Worm (Caenorhabditis elegans) whole organism, young adult: Measurements from ENCODE around the gene T05A8.7.

Experiments used
- B0035.1 ChIP-seq: sonication (generic microtip); optimal IDR thresholded peaks from 2 replicates; lab custom pipeline; 2016; ENCODE audit warnings: missing genetic modification characterization, mild to moderate bottlenecking, missing compliant biosample characterization, missing genotype, missing genetic modification reagents
- F10E7.11 ChIP-seq: sonication (generic microtip); optimal IDR thresholded peaks from 2 replicates; lab custom pipeline; 2017; ENCODE audit warnings: mild to moderate bottlenecking, missing genetic modification characterization, moderate library complexity, missing compliant biosample characterization
- F22D6.2 ChIP-seq: sonication (generic microtip); optimal IDR thresholded peaks from 2 replicates; lab custom pipeline; 2016; ENCODE audit warnings: mild to moderate bottlenecking, missing genetic modification characterization, missing compliant biosample characterization
- F23B12.7 ChIP-seq: sonication (generic microtip); optimal IDR thresholded peaks from 2 replicates; lab custom pipeline; 2017; ENCODE audit warnings: missing genetic modification characterization, mild to moderate bottlenecking, missing compliant biosample characterization, antibody characterized with exemption, moderate library complexity; ENCODE audit not compliant: insufficient read depth
- F39B2.1 ChIP-seq: fragments of 200-800 bp; sonication (Bioruptor generic); IDR thresholded peaks from 2 replicates; pipeline ENCODE4 v1.3.6; 2022; ENCODE audit warnings: missing genetic modification reagents, missing genetic modification characterization, missing compliant biosample characterization
- F49E8.2 ChIP-seq: sonication (generic microtip); optimal IDR thresholded peaks from 3 replicates; lab custom pipeline; 2017; ENCODE audit warnings: missing genetic modification characterization, mild to moderate bottlenecking, missing compliant biosample characterization, antibody characterized with exemption, moderate library complexity; ENCODE audit not compliant: insufficient read depth
- K11D2.4 ChIP-seq: fragments of 200-800 bp; sonication (Bioruptor generic); IDR thresholded peaks from 2 replicates; pipeline ENCODE4 v1.3.6; 2022; ENCODE audit warnings: missing genetic modification reagents, missing genetic modification characterization, missing compliant biosample characterization
- K12H6.12 ChIP-seq: fragments of 200-800 bp; sonication (Bioruptor generic); optimal IDR thresholded peaks from 2 replicates; lab custom pipeline; 2018; ENCODE audit warnings: mild to moderate bottlenecking, missing genetic modification characterization, missing compliant biosample characterization
- Y53G8AR.9 ChIP-seq: fragments of 200-800 bp; sonication (Bioruptor generic); conservative IDR thresholded peaks from 2 replicates; pipeline ENCODE4 v1.3.6; 2022; ENCODE audit warnings: missing genetic modification reagents, missing genetic modification characterization, missing compliant biosample characterization
- Y67H2A.10 ChIP-seq: fragments of 200-800 bp; sonication (Bioruptor generic); conservative IDR thresholded peaks from 2 replicates; pipeline ENCODE4 v1.3.6; 2022; ENCODE audit warnings: missing genetic modification reagents, missing genetic modification characterization, missing compliant biosample characterization
- Y95B8A.8 ChIP-seq: fragments of 200-800 bp; sonication (Bioruptor generic); IDR thresholded peaks from 2 replicates; pipeline ENCODE4 v1.3.6; 2022; ENCODE audit warnings: missing genetic modification reagents, missing genetic modification characterization, missing compliant biosample characterization
- aptf-3 ChIP-seq: fragments of 200-800 bp; sonication (Bioruptor generic); IDR thresholded peaks from 2 replicates; pipeline ENCODE4 v1.3.6; 2022; ENCODE audit warnings: missing genetic modification characterization, missing compliant biosample characterization
- athp-1 ChIP-seq: sonication (generic microtip); optimal IDR thresholded peaks from 2 replicates; lab custom pipeline; 2017; ENCODE audit warnings: mild to moderate bottlenecking, missing genetic modification characterization, missing compliant biosample characterization
- attf-3 ChIP-seq: fragments of 200-800 bp; sonication (Bioruptor generic); conservative IDR thresholded peaks from 2 replicates; pipeline ENCODE4 v1.3.6; 2022; ENCODE audit warnings: missing genetic modification reagents, missing genetic modification characterization, missing compliant biosample characterization
- attf-5 ChIP-seq: fragments of 200-800 bp; sonication (Bioruptor generic); optimal IDR thresholded peaks from 2 replicates; lab custom pipeline; 2018; ENCODE audit warnings: mild to moderate bottlenecking, missing genetic modification characterization, missing compliant biosample characterization
- cebp-1 ChIP-seq, 2 experiments: fragments of 200-800 bp in 1 of 2; sonication (Bioruptor generic) in 1 of 2; sonication (generic microtip) in 1 of 2; IDR thresholded peaks in 1 of 2; optimal IDR thresholded peaks in 1 of 2; 2 replicates each; pipeline versions ENCODE4 v1.3.6 to Lab custom; 2017 to 2022; ENCODE audit warnings: missing compliant biosample characterization in 2 of 2, missing genetic modification characterization in 2 of 2, mild to moderate bottlenecking in 1 of 2, missing genetic modification reagents in 1 of 2, moderate library complexity in 1 of 2
- ceh-100 ChIP-seq: fragments of 200-800 bp; sonication (Bioruptor generic); IDR thresholded peaks from 2 replicates; pipeline ENCODE4 v1.3.6; 2022; ENCODE audit warnings: missing genetic modification reagents, missing genetic modification characterization, missing compliant biosample characterization
- ceh-40 ChIP-seq: fragments of 200-800 bp; sonication (Bioruptor generic); IDR thresholded peaks from 2 replicates; pipeline ENCODE4 v1.3.6; 2022; ENCODE audit warnings: missing genetic modification characterization, missing compliant biosample characterization
- chd-7 ChIP-seq: sonication (generic microtip); optimal IDR thresholded peaks from 2 replicates; lab custom pipeline; 2016; ENCODE audit warnings: mild to moderate bottlenecking, missing genetic modification characterization, moderate library complexity, missing compliant biosample characterization
- ekl-4 ChIP-seq: fragments of 200-800 bp; sonication (Bioruptor generic); IDR thresholded peaks from 2 replicates; pipeline ENCODE4 v1.3.6; 2022; ENCODE audit warnings: missing genetic modification reagents, missing genetic modification characterization, missing compliant biosample characterization
- hmg-1.2 ChIP-seq: fragments of 200-800 bp; sonication (Bioruptor generic); IDR thresholded peaks from 2 replicates; pipeline ENCODE4 v1.3.6; 2022; ENCODE audit warnings: missing genetic modification reagents, missing genetic modification characterization, missing compliant biosample characterization
- hmg-20 ChIP-seq: fragments of 200-800 bp; sonication (Bioruptor generic); IDR thresholded peaks from 2 replicates; pipeline ENCODE4 v1.3.6; 2022; ENCODE audit warnings: missing genetic modification reagents, missing genetic modification characterization, missing compliant biosample characterization
- hrde-1 ChIP-seq: sonication (generic microtip); optimal IDR thresholded peaks from 2 replicates; lab custom pipeline; 2016; ENCODE audit warnings: missing genetic modification characterization, mild to moderate bottlenecking, missing compliant biosample characterization, moderate library complexity, missing genotype, missing genetic modification reagents, borderline replicate concordance
- lag-1 ChIP-seq: fragments of 200-800 bp; sonication (Bioruptor generic); IDR thresholded peaks from 2 replicates; pipeline ENCODE4 v1.3.6; 2022; ENCODE audit warnings: missing genetic modification reagents, missing genetic modification characterization, missing compliant biosample characterization
- lin-26 ChIP-seq: fragments of 200-800 bp; sonication (Bioruptor generic); IDR thresholded peaks from 2 replicates; pipeline ENCODE4 v1.3.6; 2022; ENCODE audit warnings: missing genetic modification reagents, missing genetic modification characterization, missing compliant biosample characterization
- lin-40 ChIP-seq: sonication (generic microtip); optimal IDR thresholded peaks from 2 replicates; lab custom pipeline; 2016; ENCODE audit warnings: missing genetic modification characterization, mild to moderate bottlenecking, missing compliant biosample characterization, missing genotype, missing genetic modification reagents
- lsl-1 ChIP-seq: fragments of 200-800 bp; sonication (Bioruptor generic); optimal IDR thresholded peaks from 2 replicates; lab custom pipeline; 2018; ENCODE audit warnings: mild to moderate bottlenecking, missing genetic modification characterization, moderate library complexity, missing compliant biosample characterization
- madf-3 ChIP-seq: fragments of 200-800 bp; sonication (Bioruptor generic); IDR thresholded peaks from 2 replicates; pipeline ENCODE4 v1.3.6; 2022; ENCODE audit warnings: missing genetic modification reagents, missing genetic modification characterization, missing compliant biosample characterization
- mel-28 ChIP-seq: sonication (generic microtip); optimal IDR thresholded peaks from 2 replicates; lab custom pipeline; 2016; ENCODE audit warnings: borderline replicate concordance, mild to moderate bottlenecking, missing genetic modification characterization, missing compliant biosample characterization
- mxl-1 ChIP-seq: sonication (generic microtip); optimal IDR thresholded peaks from 2 replicates; lab custom pipeline; 2016; ENCODE audit warnings: missing genetic modification characterization, missing compliant biosample characterization
- nfyb-1 ChIP-seq: fragments of 200-800 bp; sonication (Bioruptor generic); IDR thresholded peaks from 2 replicates; pipeline ENCODE4 v1.3.6; 2022; ENCODE audit warnings: missing genetic modification reagents, missing genetic modification characterization, missing compliant biosample characterization
- nhr-27 ChIP-seq: fragments of 200-800 bp; sonication (Bioruptor generic); optimal IDR thresholded peaks from 2 replicates; lab custom pipeline; 2018; ENCODE audit warnings: mild to moderate bottlenecking, missing genetic modification characterization, moderate library complexity, missing compliant biosample characterization
- sea-2 ChIP-seq: fragments of 200-800 bp; sonication (Bioruptor generic); IDR thresholded peaks from 2 replicates; pipeline ENCODE4 v1.3.6; 2022; ENCODE audit warnings: missing genetic modification characterization, missing compliant biosample characterization
- snpc-1.1 ChIP-seq: sonication (generic microtip); optimal IDR thresholded peaks from 2 replicates; lab custom pipeline; 2017; ENCODE audit warnings: missing genetic modification characterization, mild to moderate bottlenecking, missing compliant biosample characterization, antibody characterized with exemption, moderate library complexity, missing genotype, missing genetic modification reagents; ENCODE audit not compliant: insufficient read depth
- snpc-4 ChIP-seq, 5 experiments: fragments of 150-350 bp in 1 of 5; sonication (generic microtip) in 4 of 5; optimal IDR thresholded peaks; 2 replicates each; lab custom pipeline; 2014 to 2018; ENCODE audit warnings: missing genetic modification characterization in 5 of 5, missing biosample characterization in 3 of 5, antibody characterized with exemption in 2 of 5, mild to moderate bottlenecking in 2 of 5, missing compliant biosample characterization in 2 of 5, missing genotype in 2 of 5, moderate library complexity in 2 of 5, missing genetic modification reagents in 1 of 5
- unc-62 ChIP-seq: fragments of 150-350 bp; optimal IDR thresholded peaks from 2 replicates; lab custom pipeline; 2014; ENCODE audit warnings: missing biosample characterization, missing genetic modification reagents, missing genetic modification characterization
- xnd-1 ChIP-seq: sonication (generic microtip); optimal IDR thresholded peaks from 2 replicates; lab custom pipeline; 2016; ENCODE audit warnings: missing genotype, missing genetic modification reagents, missing genetic modification characterization, missing compliant biosample characterization
- zfh-2 ChIP-seq: fragments of 200-800 bp; sonication (Bioruptor generic); conservative IDR thresholded peaks from 2 replicates; pipeline ENCODE4 v1.3.6; 2022; ENCODE audit warnings: missing genetic modification reagents, missing genetic modification characterization, missing compliant biosample characterization
- ztf-26 ChIP-seq: sonication (generic microtip); optimal IDR thresholded peaks from 2 replicates; lab custom pipeline; 2017; ENCODE audit warnings: missing genetic modification characterization, missing compliant biosample characterization
- ztf-28 ChIP-seq: fragments of 200-800 bp; sonication (Bioruptor generic); IDR thresholded peaks from 2 replicates; pipeline ENCODE4 v1.3.6; 2022; ENCODE audit warnings: missing genetic modification reagents, missing genetic modification characterization, missing compliant biosample characterization

The T05A8.7 gene

DNA sequence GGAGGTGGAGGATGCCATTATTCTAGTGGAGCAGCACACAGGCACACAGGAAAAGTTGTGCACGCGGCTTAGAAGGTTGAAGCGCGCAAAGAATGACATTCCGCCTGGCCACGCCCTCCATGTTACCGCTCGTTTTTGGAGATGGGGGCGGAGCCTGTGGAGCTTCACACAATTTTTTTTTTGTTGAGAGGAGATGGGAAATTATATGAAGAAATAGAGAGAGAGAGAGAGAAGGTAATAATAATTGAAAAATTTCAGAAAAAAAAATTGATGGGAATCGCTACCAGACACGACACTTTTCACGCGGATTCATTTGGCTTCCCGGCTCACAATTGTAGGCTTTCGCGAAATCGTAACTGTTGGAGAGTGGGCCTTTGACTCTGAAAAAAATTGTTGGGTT lies 24.8 kb downstream of the T05A8.7 start, which contains the start of gene T05A8.3:
TSS of gene T05A8.3 (minus strand) at position 101 of the 400 bp plus-strand sequence.
- 0 out of 2 replicates have a peak, but pooled peaks have one; percentile 26 for TF ChIP-seq zfh-2
- TF ChIP-seq K12H6.12 (tag; lab: Kevin White, UChicago), result no peak
- no peak for TF ChIP-seq hmg-20 (GFP tag; lab: Robert Waterston, UW)
- no peak for TF ChIP-seq unc-62 (GFP tag; lab: Kevin White, UChicago)

ce11 chrII:2710919-2711318 lies 31.2 kb downstream of the T05A8.7 start, which contains the start of gene T05A8.2:
Gene T05A8.2, minus strand, starts transcription at chrII:2711019.
- no peak for TF ChIP-seq lin-26 (GFP tag; lab: Robert Waterston, UW)
- TF ChIP-seq ztf-28, result no peak
- TF ChIP-seq K11D2.4 (GFP tag; lab: Robert Waterston, UW), result no peak
- no peak for TF ChIP-seq F39B2.1 (GFP tag; lab: Robert Waterston, UW)
- no peak for TF ChIP-seq Y67H2A.10
- TF ChIP-seq mxl-1, result no peak
- TF ChIP-seq lag-1, result no peak

- no peak for TF ChIP-seq F49E8.2 (tag; lab: Kevin White, UChicago)
- TF ChIP-seq ceh-40 (GFP tag; lab: Robert Waterston, UW), result no peak
- no peak for TF ChIP-seq nfyb-1 (GFP tag; lab: Robert Waterston, UW)
- no peak for TF ChIP-seq F22D6.2
- no peak for TF ChIP-seq chd-7 (tag; lab: Kevin White, UChicago)
- TF ChIP-seq cebp-1 (GFP tag; IDR thresholded peaks at IDR 0.05; lab: Robert Waterston, UW), result no peak
- no peak for TF ChIP-seq cebp-1 (tag; optimal IDR thresholded peaks at IDR 0.05; lab: Kevin White, UChicago)
- TF ChIP-seq mel-28 (tag; lab: Kevin White, UChicago), result no peak
- no peak for TF ChIP-seq Y95B8A.8 (GFP tag; lab: Robert Waterston, UW)
- TF ChIP-seq B0035.1 (tag; lab: Kevin White, UChicago), result no peak
- no peak for TF ChIP-seq lin-40 (tag; lab: Kevin White, UChicago)
- TF ChIP-seq hrde-1 (tag; lab: Kevin White, UChicago), result no peak
- no peak for TF ChIP-seq attf-3 (GFP tag; lab: Robert Waterston, UW)
- no peak for TF ChIP-seq athp-1 (tag; lab: Kevin White, UChicago)
- no peak for TF ChIP-seq xnd-1
- no peak for TF ChIP-seq ekl-4 (GFP tag; lab: Robert Waterston, UW)
- TF ChIP-seq ceh-100 (GFP tag; lab: Robert Waterston, UW), result no peak
- no peak for TF ChIP-seq hmg-1.2 (GFP tag; lab: Robert Waterston, UW)
- no peak for TF ChIP-seq ztf-26 (tag; lab: Kevin White, UChicago)
- TF ChIP-seq, all 124 proteins: peak for 0
Observed at ce11 chrII:2709942-2710341, 32.2 kb downstream of the T05A8.7 start, which contains the start of gene T05A8.1. Gene T05A8.1, minus strand, starts transcription at chrII:2710042.

ce11 chrII:2707872-2708271 lies 34.3 kb downstream of the T05A8.7 start, which contains the start of gene Y47G7B.2:
Gene Y47G7B.2, minus strand, starts transcription at chrII:2708014.
- TF ChIP-seq hmg-1.2 (GFP tag; lab: Robert Waterston, UW), result peak; percentile 59; the same call in 1 of the 2 replicates
- no peak for TF ChIP-seq F23B12.7
- peak; percentile 18 for TF ChIP-seq attf-5

- TF ChIP-seq aptf-3 (no peak), madf-3 (GFP tag; lab: Robert Waterston, UW) (no peak), mxl-1 (no peak), sea-2 (no peak), lsl-1 (GFP tag; lab: Kevin White, UChicago) (no peak), F10E7.11 (tag; lab: Kevin White, UChicago) (no peak), Y53G8AR.9 (no peak), snpc-4 (GFP tag; optimal IDR thresholded peaks at IDR 0.05; lab: Kevin White, UChicago) (no peak), snpc-4 (tag; optimal IDR thresholded peaks at IDR 0.05; lab: Kevin White, UChicago) (no peak), snpc-1.1 (tag; lab: Kevin White, UChicago) (no peak), nhr-27 (tag; lab: Kevin White, UChicago) (no peak)
Observed at ce11 chrII:2705200-2705599, 37.0 kb downstream of the T05A8.7 start, which contains the start of gene srh-128. Gene srh-128, minus strand, starts transcription at chrII:2705300.
